Worm (Caenorhabditis elegans): Measurements from ENCODE around the gene chil-4.

DNA sequence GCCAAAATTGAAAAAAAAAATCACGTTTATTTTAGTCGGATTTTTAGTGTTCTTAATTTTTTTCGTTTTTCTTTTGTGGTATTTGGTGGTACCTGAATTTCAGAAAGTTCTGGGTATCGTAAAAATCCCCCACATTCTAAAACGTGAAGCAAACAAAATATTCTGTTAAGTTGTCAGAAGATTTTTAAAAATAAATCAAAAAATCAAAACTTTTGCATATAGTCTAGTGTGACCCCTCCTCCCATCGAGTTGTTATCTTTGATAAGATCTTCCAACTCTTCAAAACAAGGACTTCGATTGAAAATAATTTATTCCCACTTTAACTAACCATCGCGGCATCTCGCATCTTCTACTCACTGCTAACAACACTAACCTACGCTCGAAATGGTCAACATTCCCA is 26.4 kb downstream of the chil-4 start, which contains the start of gene ZK938.1:
- no peak for TF ChIP-seq nhr-28 (tag; optimal IDR thresholded peaks at IDR 0.05)
- TF ChIP-seq mdl-1 (tag; optimal IDR thresholded peaks at IDR 0.05): no peak
- TF ChIP-seq zag-1 (tag; optimal IDR thresholded peaks at IDR 0.05): no peak
